Worm (Caenorhabditis elegans): ENCODE measurements around the gene Y105C5A.1269.

DNA sequence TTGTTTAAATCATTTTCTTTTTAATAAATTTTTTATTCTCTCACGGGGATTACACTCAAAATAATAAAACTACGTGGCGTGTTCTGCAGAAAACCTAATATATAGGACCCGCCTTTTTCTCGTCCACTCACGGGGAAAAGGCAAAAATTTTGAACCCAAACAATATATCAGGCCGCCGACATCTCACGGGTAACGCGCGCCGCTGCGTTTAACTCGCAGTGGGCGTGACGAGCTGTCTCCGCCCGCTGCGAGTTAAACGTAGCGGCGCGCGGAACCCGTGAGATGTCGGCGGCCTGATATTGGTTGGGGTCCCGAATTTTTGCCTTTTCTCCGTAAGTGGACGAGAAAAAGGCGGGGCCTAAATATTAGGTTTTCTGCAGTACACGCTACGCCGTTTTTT, 14.3 kb downstream of the Y105C5A.1269 start:
- TF ChIP-seq ama-1 (optimal IDR thresholded peaks at IDR 0.05), result no peak
- no peak for TF ChIP-seq unc-39 (tag; optimal IDR thresholded peaks at IDR 0.05)
- no peak for TF ChIP-seq skn-1 (tag; optimal IDR thresholded peaks at IDR 0.05)
- TF ChIP-seq nhr-237 (tag; optimal IDR thresholded peaks at IDR 0.05), result no peak
- no peak for TF ChIP-seq nhr-25 (tag; optimal IDR thresholded peaks at IDR 0.05)
- no peak for TF ChIP-seq ztf-11 (tag; optimal IDR thresholded peaks at IDR 0.05)
- no peak for TF ChIP-seq nhr-77 (tag; optimal IDR thresholded peaks at IDR 0.05)
- no peak for TF ChIP-seq lin-15B (tag; optimal IDR thresholded peaks at IDR 0.05)
- TF ChIP-seq unc-62 (GFP tag; optimal IDR thresholded peaks at IDR 0.05), result no peak
- TF ChIP-seq pha-4 (tag; optimal IDR thresholded peaks at IDR 0.05), result no peak
- no peak for TF ChIP-seq nhr-12 (tag; optimal IDR thresholded peaks at IDR 0.05)
- TF ChIP-seq nhr-43 (tag; optimal IDR thresholded peaks at IDR 0.05; ENCODE audit: poor library complexity, severe bottlenecking), result no peak

Data from whole organism, L3 larva.